Fruit fly (Drosophila melanogaster) whole organism, pupa: ENCODE data around the gene CG31454.
A peak's percentile ranks its signal among the peaks of the same experiment; 100 is the strongest.

Experiments
- CG10348 ChIP-seq: fragments of 200-800 bp; sonication (Bioruptor generic); IDR thresholded peaks from 2 replicates; pipeline ENCODE4 v1.3.6; 2022; ENCODE audit warnings: missing biosample characterization, missing genetic modification characterization
- CG12605 ChIP-seq: fragments of 200-800 bp; sonication (Bioruptor generic); IDR thresholded peaks from 2 replicates; pipeline ENCODE4 v1.3.6; 2022; ENCODE audit warnings: missing biosample characterization, missing genetic modification characterization
- CG13204 ChIP-seq: fragments of 200-800 bp; sonication (Bioruptor generic); optimal IDR thresholded peaks from 2 replicates; lab custom pipeline; 2018; ENCODE audit warnings: missing biosample characterization, mild to moderate bottlenecking, missing genetic modification characterization, moderate library complexity
- CG14655 ChIP-seq: fragments of 200-800 bp; sonication (Bioruptor generic); optimal IDR thresholded peaks from 3 replicates; lab custom pipeline; 2017; ENCODE audit warnings: mild to moderate bottlenecking, missing biosample characterization, missing genetic modification reagents, missing genetic modification characterization
- CG15710 ChIP-seq: fragments of 200-800 bp; sonication (Bioruptor generic); optimal IDR thresholded peaks from 2 replicates; lab custom pipeline; 2018; ENCODE audit warnings: missing biosample characterization, mild to moderate bottlenecking, missing genetic modification characterization, moderate library complexity
- CG17806 ChIP-seq: fragments of 200-800 bp; sonication (Bioruptor generic); optimal IDR thresholded peaks from 2 replicates; lab custom pipeline; 2018; ENCODE audit warnings: missing biosample characterization, mild to moderate bottlenecking, missing genetic modification characterization, moderate library complexity
- CG32121 ChIP-seq: fragments of 200-800 bp; sonication (Bioruptor generic); IDR thresholded peaks from 2 replicates; pipeline ENCODE4 v1.3.6; 2022; ENCODE audit warnings: missing biosample characterization, missing genetic modification characterization
- CG34367 ChIP-seq: fragments of 200-800 bp; sonication (Bioruptor generic); optimal IDR thresholded peaks from 2 replicates; lab custom pipeline; 2018; ENCODE audit warnings: missing biosample characterization, mild to moderate bottlenecking, missing genetic modification characterization
- CG4496 ChIP-seq: fragments of 200-800 bp; sonication (Bioruptor generic); IDR thresholded peaks from 3 replicates; pipeline ENCODE4 v1.3.6; 2022; ENCODE audit warnings: missing biosample characterization, missing genetic modification characterization
- CG8159 ChIP-seq: fragments of 200-800 bp; sonication (Bioruptor generic); optimal IDR thresholded peaks from 3 replicates; lab custom pipeline; 2018; ENCODE audit warnings: missing biosample characterization, mild to moderate bottlenecking, missing genetic modification characterization, moderate library complexity
- CG8301 ChIP-seq: fragments of 200-800 bp; sonication (Bioruptor generic); optimal IDR thresholded peaks from 2 replicates; lab custom pipeline; 2018; ENCODE audit warnings: missing biosample characterization, mild to moderate bottlenecking, missing genetic modification characterization
- CG9948 ChIP-seq: fragments of 200-800 bp; sonication (Bioruptor generic); optimal IDR thresholded peaks from 2 replicates; lab custom pipeline; 2018; ENCODE audit warnings: missing biosample characterization, mild to moderate bottlenecking, missing genetic modification characterization, moderate library complexity
- D1 ChIP-seq: fragments of 200-800 bp; sonication (Bioruptor generic); optimal IDR thresholded peaks from 2 replicates; lab custom pipeline; 2018; ENCODE audit warnings: missing biosample characterization, mild to moderate bottlenecking, missing genetic modification characterization, moderate library complexity
- EcR ChIP-seq: fragments of 200-800 bp; sonication (Bioruptor generic); optimal IDR thresholded peaks from 3 replicates; lab custom pipeline; 2019; ENCODE audit warnings: missing biosample characterization, missing genetic modification characterization, mild to moderate bottlenecking, moderate library complexity, missing genetic modification reagents
- Ets98B ChIP-seq: fragments of 200-800 bp; sonication (Bioruptor generic); IDR thresholded peaks from 2 replicates; pipeline ENCODE4 v1.3.6; 2022; ENCODE audit warnings: missing biosample characterization, missing genetic modification characterization
- Pif1A ChIP-seq: fragments of 200-800 bp; sonication (Bioruptor generic); optimal IDR thresholded peaks from 3 replicates; lab custom pipeline; 2016; ENCODE audit warnings: missing biosample characterization, missing genetic modification characterization
- Pif1B ChIP-seq: fragments of 200-800 bp; sonication (Bioruptor generic); optimal IDR thresholded peaks from 3 replicates; lab custom pipeline; 2016; ENCODE audit warnings: missing biosample characterization, missing genetic modification characterization
- Snoo ChIP-seq: fragments of 200-800 bp; sonication (Bioruptor generic); optimal IDR thresholded peaks from 3 replicates; lab custom pipeline; 2017; ENCODE audit warnings: missing biosample characterization, mild to moderate bottlenecking, missing genetic modification characterization, inconsistent platforms
- fd96Ca ChIP-seq: fragments of 200-800 bp; sonication (Bioruptor generic); IDR thresholded peaks from 3 replicates; pipeline ENCODE4 v1.3.6; 2022; ENCODE audit warnings: missing biosample characterization, missing genetic modification characterization
- gl ChIP-seq: fragments of 200-800 bp; sonication (Bioruptor generic); optimal IDR thresholded peaks from 2 replicates; lab custom pipeline; 2018; ENCODE audit warnings: missing biosample characterization, mild to moderate bottlenecking, missing genetic modification characterization
- rn ChIP-seq: fragments of 200-800 bp; sonication (Bioruptor generic); IDR thresholded peaks from 2 replicates; pipeline ENCODE4 v1.3.6; 2022; ENCODE audit warnings: missing biosample characterization, missing genetic modification characterization

The CG31454 gene

DNA sequence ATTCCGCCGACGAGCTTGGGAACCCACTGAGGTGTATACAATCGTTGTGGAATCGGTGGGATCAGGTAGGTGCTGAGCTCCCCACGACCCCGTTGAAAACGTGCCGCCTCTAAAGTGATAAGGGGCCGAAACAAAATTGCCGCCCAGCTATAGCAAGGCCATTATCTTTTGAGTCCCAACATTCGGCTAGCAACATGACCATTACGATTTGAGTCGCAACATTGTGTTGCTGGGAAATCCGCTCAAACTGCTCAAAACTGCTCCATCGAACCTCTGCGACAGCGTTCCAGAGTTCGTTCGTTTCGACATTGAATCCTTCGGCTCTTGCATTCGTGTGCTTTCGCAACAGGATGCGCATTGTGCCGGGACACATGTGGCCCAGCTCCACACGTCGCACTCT lies 7.4 kb downstream of the CG31454 start, which contains the start of gene CG11741:
Gene CG11741, minus strand, starts transcription at position 16 of the 400 bp plus-strand sequence.
- no peak for TF ChIP-seq CG10348 (GFP tag; lab: Robert Waterston, UW)
- TF ChIP-seq CG9948 (tag; lab: Kevin White, UChicago): no peak
- TF ChIP-seq CG32121 (GFP tag; lab: Robert Waterston, UW): no peak
- TF ChIP-seq CG4496 (GFP tag; lab: Robert Waterston, UW): no peak
- no peak for TF ChIP-seq D1 (tag; lab: Kevin White, UChicago)
- TF ChIP-seq Snoo: no peak
- TF ChIP-seq fd96Ca (GFP tag; lab: Robert Waterston, UW): no peak
- TF ChIP-seq rn (GFP tag; lab: Robert Waterston, UW): no peak
- TF ChIP-seq CG34367 (tag; lab: Kevin White, UChicago): no peak
- TF ChIP-seq, all 21 proteins: peak for 0

DNA sequence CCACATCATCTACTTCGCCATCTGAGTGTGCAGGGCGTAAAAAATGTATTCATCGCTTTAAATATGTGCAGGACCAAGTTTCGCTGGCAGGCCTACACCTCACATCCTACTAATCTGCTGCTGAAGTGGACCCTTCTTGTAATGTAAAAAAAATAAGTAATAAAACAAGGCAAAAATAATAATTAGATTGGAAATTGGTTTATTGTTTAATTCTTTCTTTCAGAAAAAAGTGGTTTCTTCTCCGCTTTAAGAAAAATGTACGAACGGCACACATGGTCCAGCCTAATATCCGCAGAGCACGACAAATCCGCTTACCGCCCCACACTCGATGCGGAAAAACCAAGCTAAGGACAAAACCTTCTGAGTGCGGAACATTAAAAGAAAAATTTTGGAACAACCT lies 24.5 kb downstream of the CG31454 start:
- no peak for TF ChIP-seq Pif1A (GFP tag; lab: Kevin White, UChicago)
- TF ChIP-seq CG8159 (tag; lab: Kevin White, UChicago): peak; percentile 59

DNA sequence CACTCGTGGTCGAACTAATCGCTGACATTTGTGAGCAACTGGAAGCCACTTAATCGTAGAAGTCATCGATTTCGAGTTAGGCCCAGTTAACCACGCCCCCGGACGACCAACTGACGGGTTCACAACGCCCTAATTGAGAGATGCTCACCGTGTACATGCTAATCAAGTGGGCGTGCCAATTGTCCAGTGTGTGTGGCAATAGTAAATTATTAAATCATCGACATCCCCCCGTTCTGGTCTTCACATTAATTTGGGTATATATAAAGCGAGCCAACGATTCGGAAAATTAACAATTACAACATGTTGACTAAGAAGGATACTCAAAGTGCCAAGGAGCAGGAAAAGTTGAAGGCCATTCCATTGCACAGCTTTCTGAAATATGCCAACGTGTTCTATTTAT lies 30.9 kb downstream of the CG31454 start, which contains the start of gene Or85d:
Gene Or85d, plus strand, starts transcription at position 301 of the 400 bp plus-strand sequence.
- no peak for TF ChIP-seq CG12605
- no peak for TF ChIP-seq gl (tag; lab: Kevin White, UChicago)
- no peak for TF ChIP-seq Pif1B (GFP tag; lab: Kevin White, UChicago)
- TF ChIP-seq CG8159 (tag; lab: Kevin White, UChicago): no peak

DNA sequence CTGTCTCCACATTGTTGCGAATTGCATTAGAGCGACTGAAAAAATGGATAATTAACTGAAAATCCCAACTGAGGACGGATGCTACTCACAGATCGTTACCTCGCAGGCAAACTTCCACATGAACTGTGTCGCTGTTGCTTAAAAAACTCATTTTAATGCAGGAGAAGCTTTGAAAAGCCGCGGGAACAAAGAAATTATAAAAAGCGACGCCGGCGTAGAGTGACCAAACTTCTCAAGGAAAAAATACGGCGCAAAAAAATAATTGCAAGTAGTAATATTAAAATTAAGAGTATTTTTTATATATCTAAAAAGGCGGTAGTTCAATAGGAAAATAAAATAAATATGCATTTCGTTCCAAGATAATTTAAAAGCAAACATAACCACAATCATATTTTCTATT lies 40.1 kb downstream of the CG31454 start, which contains the start of gene pch2:
Gene pch2, minus strand, starts transcription at position 243 of the 400 bp plus-strand sequence.
- no peak for TF ChIP-seq CG12605
- no peak for TF ChIP-seq Pif1A (GFP tag; lab: Kevin White, UChicago)
- TF ChIP-seq CG14655 (GFP tag; lab: Kevin White, UChicago): no peak
- TF ChIP-seq CG15710 (tag; lab: Kevin White, UChicago): no peak
- no peak for TF ChIP-seq Pif1B (GFP tag; lab: Kevin White, UChicago)
- TF ChIP-seq CG9948 (tag; lab: Kevin White, UChicago): no peak
- TF ChIP-seq CG32121 (GFP tag; lab: Robert Waterston, UW): no peak
- TF ChIP-seq CG4496 (GFP tag; lab: Robert Waterston, UW): no peak
- no peak for TF ChIP-seq CG10348 (GFP tag; lab: Robert Waterston, UW)
- TF ChIP-seq CG8301 (tag; lab: Kevin White, UChicago): no peak
- no peak for TF ChIP-seq Snoo
- no peak for TF ChIP-seq D1 (tag; lab: Kevin White, UChicago)
- no peak for TF ChIP-seq CG8159 (tag; lab: Kevin White, UChicago)
- TF ChIP-seq fd96Ca (GFP tag; lab: Robert Waterston, UW): no peak
- TF ChIP-seq EcR (GFP tag; lab: Kevin White, UChicago): no peak

DNA sequence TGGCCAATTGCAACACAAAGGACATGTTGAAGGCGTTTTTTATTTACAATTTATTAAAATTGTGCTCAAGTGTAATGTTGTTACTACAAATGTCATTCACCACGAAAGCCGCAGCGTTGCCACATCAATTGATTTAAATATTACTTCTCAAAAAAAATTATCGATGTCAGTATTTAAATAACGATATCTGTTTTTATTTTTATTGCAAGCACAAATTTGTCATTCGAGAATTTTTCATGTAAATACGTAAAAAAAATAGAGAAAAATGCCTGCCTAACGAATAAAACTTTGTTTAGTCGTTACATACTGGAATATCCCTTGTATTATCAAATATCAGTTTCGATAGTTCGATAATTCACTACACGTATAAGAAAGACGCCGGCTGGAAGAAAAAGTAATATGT lies 41.0 kb downstream of the CG31454 start, which contains the start of the genes mRpS18A and CG31460:
Gene mRpS18A, minus strand, starts transcription at position 110 of the 403 bp plus-strand sequence.
Gene CG31460, plus strand, starts transcription at position 190 of the 403 bp plus-strand sequence.
- TF ChIP-seq CG10348 (GFP tag; lab: Robert Waterston, UW) (no peak), Pif1B (GFP tag; lab: Kevin White, UChicago) (no peak), fd96Ca (GFP tag; lab: Robert Waterston, UW) (no peak), EcR (GFP tag; lab: Kevin White, UChicago) (no peak), CG8301 (tag; lab: Kevin White, UChicago) (no peak), rn (GFP tag; lab: Robert Waterston, UW) (no peak), CG32121 (GFP tag; lab: Robert Waterston, UW) (no peak), CG8159 (tag; lab: Kevin White, UChicago) (no peak), Pif1A (GFP tag; lab: Kevin White, UChicago) (no peak), CG15710 (tag; lab: Kevin White, UChicago) (no peak), CG12605 (no peak), CG14655 (GFP tag; lab: Kevin White, UChicago) (no peak), CG4496 (GFP tag; lab: Robert Waterston, UW) (no peak), CG34367 (tag; lab: Kevin White, UChicago) (no peak), Ets98B (no peak), Snoo (no peak), CG17806 (tag; lab: Kevin White, UChicago) (no peak), CG13204 (GFP tag; lab: Kevin White, UChicago) (no peak), CG9948 (tag; lab: Kevin White, UChicago) (no peak), gl (tag; lab: Kevin White, UChicago) (no peak)

DNA sequence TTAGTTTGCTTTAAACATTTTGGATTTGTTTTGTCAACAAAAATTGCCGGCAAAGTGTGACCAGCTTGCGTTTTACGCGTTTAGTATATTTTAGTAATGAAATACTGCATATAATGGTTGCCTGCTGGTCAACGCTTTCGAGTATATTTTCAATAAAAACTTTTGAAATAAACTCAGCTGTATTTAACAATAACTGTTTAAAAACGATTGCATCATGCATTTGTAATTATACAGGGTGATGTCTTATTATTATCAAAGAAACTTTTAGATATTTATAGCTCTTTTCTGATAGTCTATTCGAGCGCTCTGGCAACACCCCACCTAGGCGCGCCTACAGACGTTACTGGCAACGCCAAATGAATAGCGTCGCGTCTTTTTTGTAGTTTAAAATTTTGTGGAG lies 42.3 kb downstream of the CG31454 start, which contains the start of gene Cenp-C:
Gene Cenp-C, plus strand, starts transcription at position 332 of the 400 bp plus-strand sequence.
- TF ChIP-seq fd96Ca (GFP tag; lab: Robert Waterston, UW) (no peak), CG17806 (tag; lab: Kevin White, UChicago) (no peak), CG8159 (tag; lab: Kevin White, UChicago) (no peak), EcR (GFP tag; lab: Kevin White, UChicago) (no peak), CG10348 (GFP tag; lab: Robert Waterston, UW) (no peak), Pif1A (GFP tag; lab: Kevin White, UChicago) (no peak), rn (GFP tag; lab: Robert Waterston, UW) (no peak), Snoo (no peak), Ets98B (no peak), CG4496 (GFP tag; lab: Robert Waterston, UW) (no peak), CG32121 (GFP tag; lab: Robert Waterston, UW) (no peak), CG12605 (no peak), Pif1B (GFP tag; lab: Kevin White, UChicago) (no peak), CG13204 (GFP tag; lab: Kevin White, UChicago) (no peak), D1 (tag; lab: Kevin White, UChicago) (no peak), gl (tag; lab: Kevin White, UChicago) (no peak), CG9948 (tag; lab: Kevin White, UChicago) (no peak), CG14655 (GFP tag; lab: Kevin White, UChicago) (no peak)
